Fruit fly (Drosophila melanogaster) whole organism, embryonic: ENCODE results near the gene mRpL4.

Source experiments
- Bdp1 ChIP-seq: fragments of 200-800 bp; sonication (Bioruptor generic); optimal IDR thresholded peaks from 3 replicates; lab custom pipeline; 2016; ENCODE audit warnings: missing biosample characterization, missing genetic modification characterization
- Blimp-1 ChIP-seq: fragments of 200-800 bp; sonication (Bioruptor generic); optimal IDR thresholded peaks from 3 replicates; lab custom pipeline; 2018; ENCODE audit warnings: missing biosample characterization, missing genetic modification characterization, mild to moderate bottlenecking, moderate library complexity, missing genetic modification reagents
- CG10267 ChIP-seq: fragments of 200-800 bp; sonication (Bioruptor generic); optimal IDR thresholded peaks from 2 replicates; lab custom pipeline; 2018; ENCODE audit warnings: missing biosample characterization, mild to moderate bottlenecking, missing genetic modification characterization, moderate library complexity
- CG10462 ChIP-seq: fragments of 200-800 bp; sonication (Bioruptor generic); optimal IDR thresholded peaks from 2 replicates; lab custom pipeline; 2016; ENCODE audit warnings: missing biosample characterization, missing genetic modification characterization
- CG10959 ChIP-seq: fragments of 200-800 bp; sonication (Bioruptor generic); IDR thresholded peaks from 2 replicates; pipeline ENCODE4 v1.3.6; 2022; ENCODE audit warnings: missing biosample characterization, missing genetic modification characterization
- CG10979 ChIP-seq: fragments of 200-800 bp; sonication (Bioruptor generic); optimal IDR thresholded peaks from 2 replicates; lab custom pipeline; 2018; ENCODE audit warnings: missing biosample characterization, mild to moderate bottlenecking, missing genetic modification characterization, moderate library complexity
- CG11504 ChIP-seq: fragments of 200-800 bp; sonication (Bioruptor generic); optimal IDR thresholded peaks from 3 replicates; lab custom pipeline; 2019; ENCODE audit warnings: missing biosample characterization, mild to moderate bottlenecking, missing genetic modification characterization, moderate library complexity
- CG12391 ChIP-seq: fragments of 200-800 bp; sonication (Bioruptor generic); optimal IDR thresholded peaks from 3 replicates; lab custom pipeline; 2018; ENCODE audit warnings: missing biosample characterization, mild to moderate bottlenecking, missing genetic modification characterization, moderate library complexity
- CG13296 ChIP-seq: fragments of 200-800 bp; sonication (Bioruptor generic); optimal IDR thresholded peaks from 3 replicates; lab custom pipeline; 2018; ENCODE audit warnings: missing biosample characterization, mild to moderate bottlenecking, missing genetic modification characterization
- CG15601 ChIP-seq: fragments of 200-800 bp; sonication (Bioruptor generic); optimal IDR thresholded peaks from 3 replicates; lab custom pipeline; 2019; ENCODE audit warnings: missing biosample characterization, mild to moderate bottlenecking, missing genetic modification characterization, moderate library complexity
- CG15696 ChIP-seq: fragments of 200-800 bp; sonication (Bioruptor generic); optimal IDR thresholded peaks from 2 replicates; lab custom pipeline; 2019; ENCODE audit warnings: missing biosample characterization, mild to moderate bottlenecking, missing genetic modification characterization, moderate library complexity
- CG17361 ChIP-seq: fragments of 200-800 bp; sonication (Bioruptor generic); IDR thresholded peaks from 3 replicates; pipeline ENCODE4 v1.3.6; 2022; ENCODE audit warnings: missing biosample characterization, missing genetic modification characterization
- CG18262 ChIP-seq: fragments of 200-800 bp; optimal IDR thresholded peaks from 3 replicates; lab custom pipeline; 2019; ENCODE audit warnings: missing biosample characterization, mild to moderate bottlenecking, missing genetic modification characterization, moderate library complexity
- CG2678 ChIP-seq: fragments of 200-800 bp; sonication (Bioruptor generic); optimal IDR thresholded peaks from 3 replicates; lab custom pipeline; 2019; ENCODE audit warnings: missing biosample characterization, mild to moderate bottlenecking, missing genetic modification characterization, moderate library complexity
- CG33557 ChIP-seq: fragments of 200-800 bp; sonication (Bioruptor generic); optimal IDR thresholded peaks from 2 replicates; lab custom pipeline; 2019; ENCODE audit warnings: missing biosample characterization, mild to moderate bottlenecking, missing genetic modification characterization, moderate library complexity
- CG4360 ChIP-seq: fragments of 200-800 bp; sonication (Bioruptor generic); IDR thresholded peaks from 2 replicates; pipeline ENCODE4 v1.3.6; 2022; ENCODE audit warnings: missing biosample characterization, missing genetic modification characterization
- CG7556 ChIP-seq: fragments of 200-800 bp; sonication (Bioruptor generic); optimal IDR thresholded peaks from 2 replicates; lab custom pipeline; 2017; ENCODE audit warnings: missing biosample characterization, mild to moderate bottlenecking, missing genetic modification characterization
- CG7839 ChIP-seq: fragments of 200-800 bp; sonication (Bioruptor generic); optimal IDR thresholded peaks from 3 replicates; lab custom pipeline; 2018; ENCODE audit warnings: missing biosample characterization, mild to moderate bottlenecking, missing genetic modification characterization, moderate library complexity
- CG8924 ChIP-seq: fragments of 200-800 bp; optimal IDR thresholded peaks from 3 replicates; lab custom pipeline; 2019; ENCODE audit warnings: missing biosample characterization, mild to moderate bottlenecking, missing genetic modification characterization, moderate library complexity
- CG9876 ChIP-seq: fragments of 200-800 bp; sonication (Bioruptor generic); optimal IDR thresholded peaks from 2 replicates; lab custom pipeline; 2016; ENCODE audit warnings: missing biosample characterization, missing genetic modification characterization
- CoRest ChIP-seq: fragments of 200-800 bp; sonication (Bioruptor generic); optimal IDR thresholded peaks from 3 replicates; lab custom pipeline; 2018; ENCODE audit warnings: missing biosample characterization, mild to moderate bottlenecking, missing genetic modification characterization, moderate library complexity
- Ets65A ChIP-seq: fragments of 200-800 bp; sonication (Bioruptor generic); peaks from one replicate; lab custom pipeline; 2016; ENCODE audit warnings: missing biosample characterization, missing genetic modification characterization
- Fer1 ChIP-seq: fragments of 200-800 bp; sonication (Bioruptor generic); optimal IDR thresholded peaks from 2 replicates; lab custom pipeline; 2017; ENCODE audit warnings: missing biosample characterization, mild to moderate bottlenecking, missing genetic modification characterization
- GATAe ChIP-seq: fragments of 200-800 bp; sonication (Bioruptor generic); conservative IDR thresholded peaks from 2 replicates; pipeline ENCODE4 v1.3.6; 2022; ENCODE audit warnings: missing biosample characterization, missing genetic modification characterization
- HHEX ChIP-seq: fragments of 200-800 bp; sonication (Bioruptor generic); optimal IDR thresholded peaks from 3 replicates; lab custom pipeline; 2017; ENCODE audit warnings: missing biosample characterization, mild to moderate bottlenecking, missing genetic modification characterization, missing genetic modification reagents
- Hsf ChIP-seq: fragments of 200-800 bp; sonication (Bioruptor generic); optimal IDR thresholded peaks from 3 replicates; lab custom pipeline; 2016; ENCODE audit warnings: missing biosample characterization, missing genetic modification characterization
- Kr ChIP-seq: fragments of 200-800 bp; sonication (Bioruptor generic); optimal IDR thresholded peaks from 2 replicates; lab custom pipeline; 2017; ENCODE audit warnings: missing biosample characterization, mild to moderate bottlenecking, missing genetic modification characterization
- Med ChIP-seq: fragments of 200-800 bp; sonication (Bioruptor generic); peaks from one replicate; lab custom pipeline; 2016; ENCODE audit warnings: missing biosample characterization, missing genetic modification characterization, mild to moderate bottlenecking, inconsistent platforms, moderate library complexity
- Sox100B ChIP-seq: fragments of 200-800 bp; sonication (Bioruptor generic); optimal IDR thresholded peaks from 3 replicates; lab custom pipeline; 2018; ENCODE audit warnings: missing biosample characterization, mild to moderate bottlenecking, missing genetic modification characterization
- Ssrp ChIP-seq: fragments of 200-800 bp; sonication (Bioruptor generic); optimal IDR thresholded peaks from 2 replicates; lab custom pipeline; 2018; ENCODE audit warnings: missing biosample characterization, mild to moderate bottlenecking, missing genetic modification characterization, moderate library complexity
- Trl ChIP-seq, 3 experiments: fragments of >200 bp in 2 of 3; fragments of 200-800 bp in 1 of 3; sonication (Bioruptor generic) in 1 of 3; optimal IDR thresholded peaks; 2 replicates in 1 of 3; 3 replicates in 2 of 3; lab custom pipeline; 2016 to 2017; ENCODE audit warnings: missing biosample characterization in 1 of 3, missing genetic modification characterization in 1 of 3
- ase ChIP-seq: fragments of 200-800 bp; sonication (Bioruptor generic); IDR thresholded peaks from 3 replicates; pipeline ENCODE4 v1.3.6; 2022; ENCODE audit warnings: missing biosample characterization, missing genetic modification characterization
- dmrt11E ChIP-seq: fragments of 200-800 bp; sonication (Bioruptor generic); optimal IDR thresholded peaks from 3 replicates; lab custom pipeline; 2018; ENCODE audit warnings: missing biosample characterization, mild to moderate bottlenecking, missing genetic modification characterization, moderate library complexity
- eve ChIP-seq, 2 experiments: fragments of >200 bp; optimal IDR thresholded peaks; 2 replicates each; lab custom pipeline; 2017; ENCODE audit warnings: missing biosample characterization in 2 of 2, missing genetic modification characterization in 2 of 2
- gro ChIP-seq: fragments of 200-800 bp; sonication (Bioruptor generic); optimal IDR thresholded peaks from 2 replicates; lab custom pipeline; 2016; ENCODE audit warnings: missing biosample characterization, missing genetic modification characterization
- insv ChIP-seq, 2 experiments: fragments of 200-800 bp; sonication (Bioruptor generic); optimal IDR thresholded peaks; 3 replicates each; lab custom pipeline; 2016 to 2018; ENCODE audit warnings: missing biosample characterization in 2 of 2, missing genetic modification characterization in 2 of 2
- luna ChIP-seq: fragments of 200-800 bp; sonication (Bioruptor generic); optimal IDR thresholded peaks from 2 replicates; lab custom pipeline; 2016; ENCODE audit warnings: missing biosample characterization, missing genetic modification characterization
- nmo ChIP-seq: fragments of 200-800 bp; sonication (Bioruptor generic); optimal IDR thresholded peaks from 2 replicates; lab custom pipeline; 2018; ENCODE audit warnings: missing biosample characterization, mild to moderate bottlenecking, missing genetic modification characterization, moderate library complexity
- oc ChIP-seq: fragments of 200-800 bp; sonication (Bioruptor generic); optimal IDR thresholded peaks from 2 replicates; lab custom pipeline; 2018; ENCODE audit warnings: missing biosample characterization, mild to moderate bottlenecking, missing genetic modification characterization, moderate library complexity
- phol ChIP-seq: fragments of 200-800 bp; sonication (Bioruptor generic); optimal IDR thresholded peaks from 3 replicates; lab custom pipeline; 2018; ENCODE audit warnings: missing biosample characterization, mild to moderate bottlenecking, missing genetic modification characterization, moderate library complexity
- row ChIP-seq: fragments of 200-800 bp; sonication (Bioruptor generic); IDR thresholded peaks from 3 replicates; pipeline ENCODE4 v1.3.6; 2022; ENCODE audit warnings: missing biosample characterization, missing genetic modification characterization
- run ChIP-seq: fragments of 200-800 bp; sonication (Bioruptor generic); optimal IDR thresholded peaks from 3 replicates; lab custom pipeline; 2018; ENCODE audit warnings: missing biosample characterization, mild to moderate bottlenecking, missing genetic modification characterization
- sd ChIP-seq: fragments of 200-800 bp; sonication (Bioruptor generic); optimal IDR thresholded peaks from 3 replicates; lab custom pipeline; 2018; ENCODE audit warnings: missing biosample characterization, mild to moderate bottlenecking, missing genetic modification characterization, moderate library complexity
- sim ChIP-seq: fragments of 200-800 bp; sonication (Bioruptor generic); IDR thresholded peaks from 2 replicates; pipeline ENCODE4 v1.3.6; 2022; ENCODE audit warnings: missing biosample characterization, missing genetic modification characterization
- sisA ChIP-seq: fragments of 200-800 bp; sonication (Bioruptor generic); IDR thresholded peaks from 2 replicates; pipeline ENCODE4 v1.3.6; 2022; ENCODE audit warnings: missing biosample characterization, missing genetic modification characterization
- sqz ChIP-seq: fragments of 200-800 bp; sonication (Bioruptor generic); optimal IDR thresholded peaks from 3 replicates; lab custom pipeline; 2018; ENCODE audit warnings: missing biosample characterization, mild to moderate bottlenecking, missing genetic modification characterization
- tio ChIP-seq: fragments of 200-800 bp; sonication (Bioruptor generic); optimal IDR thresholded peaks from 2 replicates; lab custom pipeline; 2017; ENCODE audit warnings: missing biosample characterization, missing genetic modification characterization, inconsistent platforms
- trh ChIP-seq: fragments of 200-800 bp; sonication (Bioruptor generic); optimal IDR thresholded peaks from 2 replicates; lab custom pipeline; 2016; ENCODE audit warnings: missing biosample characterization, missing genetic modification characterization
- z ChIP-seq: fragments of 200-800 bp; sonication (Bioruptor generic); IDR thresholded peaks from 3 replicates; pipeline ENCODE4 v1.3.6; 2022; ENCODE audit warnings: missing biosample characterization, missing genetic modification characterization

The mRpL4 gene

DNA sequence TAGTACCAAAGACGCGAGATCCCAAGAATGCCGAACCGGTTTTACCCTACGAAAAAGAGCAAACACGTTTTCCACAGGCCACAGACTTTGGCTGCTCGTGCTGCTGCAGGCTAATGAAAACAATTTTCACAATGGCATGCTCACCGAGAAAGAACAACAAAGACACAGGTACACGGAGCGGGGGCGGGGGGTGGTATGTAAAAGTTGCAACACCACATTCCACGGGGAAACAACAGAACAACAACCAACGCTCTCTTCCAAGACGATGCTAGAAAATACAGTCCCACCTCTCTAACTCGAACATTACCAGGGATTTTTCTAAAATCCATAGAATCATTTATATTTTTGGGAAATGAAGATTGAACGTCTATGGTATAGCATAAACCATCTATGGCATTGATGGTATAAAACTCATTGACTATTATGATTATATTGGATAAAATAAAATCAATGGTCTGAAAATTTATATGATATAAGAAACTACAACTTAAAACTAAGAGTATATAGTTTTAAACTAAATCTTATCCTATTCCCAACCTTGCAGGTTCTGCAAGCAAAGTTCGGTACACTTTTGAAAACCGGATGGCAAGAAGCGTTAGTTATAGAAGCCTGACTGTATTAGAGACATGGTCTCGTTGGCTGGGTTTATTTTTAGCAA is 47.4 kb downstream of the mRpL4 start:
- TF ChIP-seq Fer1 (GFP tag; lab: Kevin White, UChicago) (no peak), sisA (GFP tag; lab: Robert Waterston, UW) (no peak), HHEX (GFP tag; lab: Kevin White, UChicago) (no peak), row (GFP tag; lab: Robert Waterston, UW) (0 out of 3 replicates have a peak, but pooled peaks have one; percentile 20), sqz (GFP tag; lab: Kevin White, UChicago) (no peak), CG17361 (GFP tag; lab: Robert Waterston, UW) (0 out of 3 replicates have a peak, but pooled peaks have one; percentile 26), Sox100B (GFP tag; lab: Kevin White, UChicago) (peak; percentile 25), eve (GFP tag; optimal IDR thresholded peaks at IDR 0.05; lab: Kevin White, UChicago) (peak in 1 of 2 experiments; percentile 49), insv (GFP tag; optimal IDR thresholded peaks at IDR 0.05; lab: Kevin White, UChicago) (no peak), CG15696 (peak; percentile 8), luna (no peak), CG15601 (tag; lab: Kevin White, UChicago) (peak; percentile 16), CG11504 (tag; lab: Kevin White, UChicago) (peak; percentile 16), CG8924 (tag; lab: Kevin White, UChicago) (peak; percentile 15), Hsf (GFP tag; lab: Kevin White, UChicago) (no peak), CG4360 (GFP tag; lab: Robert Waterston, UW) (peak; percentile 65), Bdp1 (no peak), Trl (optimal IDR thresholded peaks at IDR 0.05; lab: Kevin White, UChicago) (peak; percentile 28 to 30), Trl (GFP tag; optimal IDR thresholded peaks at IDR 0.05; lab: Kevin White, UChicago) (no peak), CG10462 (GFP tag; lab: Kevin White, UChicago) (no peak), gro (GFP tag; lab: Kevin White, UChicago) (no peak), Kr (no peak), CG10267 (tag; lab: Kevin White, UChicago) (peak; percentile 8), tio (peak; percentile 4), Ets65A (GFP tag; lab: Kevin White, UChicago) (peak; percentile 38), sim (GFP tag; lab: Robert Waterston, UW) (no peak), Med (GFP tag; lab: Kevin White, UChicago) (peak; percentile 46), CG12391 (tag; lab: Kevin White, UChicago) (peak; percentile 7), CG9876 (GFP tag; lab: Kevin White, UChicago) (no peak), dmrt11E (tag; lab: Kevin White, UChicago) (peak; percentile 52), CG13296 (GFP tag; lab: Kevin White, UChicago) (no peak), z (peak; percentile 14; the same call in 1 of the 3 replicates), nmo (GFP tag; lab: Kevin White, UChicago) (peak; percentile 21), run (tag; lab: Kevin White, UChicago) (no peak), CoRest (tag; lab: Kevin White, UChicago) (peak; percentile 36), CG7839 (tag; lab: Kevin White, UChicago) (peak; percentile 14), trh (GFP tag; lab: Kevin White, UChicago) (no peak), sd (tag; lab: Kevin White, UChicago) (peak; percentile 97), CG2678 (tag; lab: Kevin White, UChicago) (peak; percentile 20), CG10979 (tag; lab: Kevin White, UChicago) (peak; percentile 11), ase (GFP tag; lab: Robert Waterston, UW) (no peak), GATAe (GFP tag; lab: Robert Waterston, UW) (no peak), oc (tag; lab: Kevin White, UChicago) (no peak), phol (tag; lab: Kevin White, UChicago) (peak; percentile 6), CG7556 (GFP tag; lab: Kevin White, UChicago) (peak; percentile 13), Ssrp (peak; percentile 26), Blimp-1 (GFP tag; lab: Kevin White, UChicago) (peak; percentile 13), CG33557 (GFP tag; lab: Kevin White, UChicago) (peak; percentile 38), CG10959 (no peak), CG18262 (tag; lab: Kevin White, UChicago) (peak; percentile 39)
